Fruit fly (Drosophila melanogaster): Measurements from ENCODE around the gene CG7142.

Gene CG7142

DNA sequence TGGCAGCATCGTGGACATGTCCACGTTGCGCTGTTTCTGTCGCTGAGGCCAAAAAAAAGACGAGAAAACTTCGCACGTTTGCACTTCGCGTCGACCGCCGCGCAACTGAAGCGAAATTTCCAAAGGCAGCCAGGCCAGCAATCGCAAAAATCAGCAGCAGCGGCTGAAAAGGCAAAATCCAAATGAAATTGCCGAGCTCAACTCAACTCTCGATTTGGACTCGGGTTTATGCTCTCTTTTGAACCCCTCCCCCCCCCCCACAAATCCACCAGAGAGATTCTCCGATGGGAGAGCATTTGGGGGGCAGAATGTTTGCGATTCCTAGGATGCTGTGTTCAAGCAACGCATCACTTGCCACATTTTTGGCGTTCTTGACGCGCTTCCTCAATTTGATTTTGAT is 35.0 kb upstream of the CG7142 start, which contains the start of gene PKD (continued):
- TF ChIP-seq PHDP (tag; optimal IDR thresholded peaks at IDR 0.05) (no peak), CG9932 (GFP tag; IDR thresholded peaks at IDR 0.05) (0 out of 2 replicates have a peak, but pooled peaks have one; percentile 14), wdn (GFP tag; IDR thresholded peaks at IDR 0.05) (0 out of 2 replicates have a peak, but pooled peaks have one; percentile 36), Atf6 (GFP tag; IDR thresholded peaks at IDR 0.05) (no peak), Usf (GFP tag; optimal IDR thresholded peaks at IDR 0.05) (no peak), CG13424 (tag; optimal IDR thresholded peaks at IDR 0.05) (no peak), bcd (GFP tag; optimal IDR thresholded peaks at IDR 0.05) (no peak), CG10543 (GFP tag; optimal IDR thresholded peaks at IDR 0.05) (peak; percentile 16), CG33557 (GFP tag; optimal IDR thresholded peaks at IDR 0.05) (no peak), Drgx (GFP tag; IDR thresholded peaks at IDR 0.05) (peak; percentile 41; the same call in 1 of the 2 replicates), z (GFP tag; IDR thresholded peaks at IDR 0.05) (peak; percentile 54; the same call in 1 of the 3 replicates), eve (GFP tag; optimal IDR thresholded peaks at IDR 0.05) (no peak), sd (tag; optimal IDR thresholded peaks at IDR 0.05) (peak; percentile 71), CG15269 (tag; optimal IDR thresholded peaks at IDR 0.05) (no peak), lbe (GFP tag; optimal IDR thresholded peaks at IDR 0.05) (no peak), Rfx (GFP tag; IDR thresholded peaks at IDR 0.05) (peak; percentile 28; the same call in 1 of the 2 replicates), CG9797 (GFP tag; optimal IDR thresholded peaks at IDR 0.05) (no peak)

DNA sequence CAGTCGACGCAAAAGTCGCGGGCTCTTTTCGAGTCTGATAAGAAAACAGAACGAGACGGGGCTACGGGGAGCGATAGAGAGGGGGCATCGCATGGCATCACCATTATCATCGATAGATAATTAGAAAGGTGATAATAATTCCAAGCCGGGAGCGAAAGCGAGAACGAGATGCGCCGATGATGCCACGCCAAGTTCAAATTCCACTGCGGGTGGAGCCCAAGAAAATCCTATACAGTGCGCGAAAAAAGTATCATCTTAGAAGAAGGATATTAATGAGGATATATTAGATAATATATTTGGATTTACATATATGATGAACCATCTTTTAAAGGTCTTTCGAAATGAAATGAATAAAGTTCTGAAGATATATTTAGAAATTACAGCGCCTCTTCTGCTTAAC is 33.4 kb upstream of the CG7142 start:
- TF ChIP-seq Med (GFP tag) (peak; percentile 3), lab (GFP tag; optimal IDR thresholded peaks at IDR 0.05) (no peak), Dref (GFP tag; IDR thresholded peaks at IDR 0.05) (no peak), CG17829 (tag; optimal IDR thresholded peaks at IDR 0.05) (no peak), CG34376 (GFP tag; optimal IDR thresholded peaks at IDR 0.05) (peak; percentile 42), nom (GFP tag; optimal IDR thresholded peaks at IDR 0.05) (peak; percentile 60), sug (tag; optimal IDR thresholded peaks at IDR 0.05) (peak; percentile 20), org-1 (GFP tag; optimal IDR thresholded peaks at IDR 0.05) (no peak)

DNA sequence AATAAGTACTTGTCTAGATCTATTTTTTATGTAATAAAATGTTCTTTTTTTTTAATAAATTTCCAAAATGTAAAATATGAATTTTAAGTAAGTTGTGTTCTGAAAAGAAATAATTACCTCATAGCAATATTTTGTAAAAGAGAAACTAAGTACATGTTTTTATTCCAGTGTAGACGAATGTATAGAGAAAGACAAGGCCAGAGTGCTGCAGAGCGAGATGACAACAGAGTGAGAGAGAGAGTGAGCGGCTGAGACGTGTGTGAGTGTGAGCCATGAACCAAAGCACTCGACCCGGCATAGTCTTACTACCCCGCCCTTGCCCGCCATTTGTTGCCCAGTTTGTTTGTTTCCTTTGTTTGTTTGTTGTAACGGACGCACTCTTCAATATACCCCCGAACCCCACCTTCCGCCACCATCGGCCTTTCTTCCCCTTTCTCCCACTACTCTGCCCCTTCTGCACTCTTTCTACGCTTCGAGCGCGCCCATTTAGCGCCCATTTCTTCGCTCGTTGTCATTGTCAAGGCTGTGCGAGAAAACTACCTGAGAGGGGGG is 32.1 kb upstream of the CG7142 start:
- TF ChIP-seq CG43689 (GFP tag; IDR thresholded peaks at IDR 0.05) (no peak), GATAe (GFP tag; conservative IDR thresholded peaks at IDR 0.05) (no peak), HHEX (GFP tag; optimal IDR thresholded peaks at IDR 0.05) (peak; percentile 64), ash1 (GFP tag; optimal IDR thresholded peaks at IDR 0.05) (no peak), NK7.1 (GFP tag; optimal IDR thresholded peaks at IDR 0.05) (no peak), CG10209 (GFP tag; optimal IDR thresholded peaks at IDR 0.05) (peak; percentile 48), slou (GFP tag; optimal IDR thresholded peaks at IDR 0.05) (no peak), slbo (GFP tag; IDR thresholded peaks at IDR 0.05) (peak; percentile 50), fru (optimal IDR thresholded peaks at IDR 0.05) (no peak), gt (GFP tag; IDR thresholded peaks at IDR 0.05) (0 out of 2 replicates have a peak, but pooled peaks have one; percentile 20), Hmx (GFP tag; optimal IDR thresholded peaks at IDR 0.05) (no peak), Asciz (GFP tag; optimal IDR thresholded peaks at IDR 0.05) (peak; percentile 77), corto (GFP tag; optimal IDR thresholded peaks at IDR 0.05) (no peak), CG2202 (tag; optimal IDR thresholded peaks at IDR 0.05) (peak; percentile 76), CG4282 (GFP tag; optimal IDR thresholded peaks at IDR 0.05) (no peak), Dip2 (GFP tag; IDR thresholded peaks at IDR 0.05) (no peak), Tbp (GFP tag; optimal IDR thresholded peaks at IDR 0.05) (no peak), sna (GFP tag; IDR thresholded peaks at IDR 0.05; ENCODE audit: partially characterized antibody) (no peak), CG33213 (GFP tag; optimal IDR thresholded peaks at IDR 0.05) (peak; percentile 8), bigmax (GFP tag; optimal IDR thresholded peaks at IDR 0.05) (peak; percentile 16), CG11696 (GFP tag; IDR thresholded peaks at IDR 0.05) (no peak), CG2678 (tag; optimal IDR thresholded peaks at IDR 0.05) (peak; percentile 81), CrebB (tag; optimal IDR thresholded peaks at IDR 0.05) (peak; percentile 72), sc (optimal IDR thresholded peaks at IDR 0.05) (no peak), sc (GFP tag; optimal IDR thresholded peaks at IDR 0.05) (peak; percentile 32)
